Worm (Caenorhabditis elegans) whole organism, late embryonic: ENCODE results near the gene W08E12.7.

Experiments
- C08G9.2 ChIP-seq: sonication (generic microtip); optimal IDR thresholded peaks from 2 replicates; lab custom pipeline; 2016; ENCODE audit warnings: mild to moderate bottlenecking, missing genetic modification characterization, moderate library complexity, missing compliant biosample characterization
- T23F11.4 ChIP-seq: fragments of 200-800 bp; sonication (Bioruptor generic); optimal IDR thresholded peaks from 2 replicates; lab custom pipeline; 2018; ENCODE audit warnings: mild to moderate bottlenecking, missing genetic modification characterization, missing compliant biosample characterization
- Y22D7AL.16 ChIP-seq: sonication (generic microtip); optimal IDR thresholded peaks from 2 replicates; lab custom pipeline; 2016; ENCODE audit warnings: missing genetic modification characterization, missing compliant biosample characterization
- ahr-1 ChIP-seq: sonication (generic microtip); optimal IDR thresholded peaks from 2 replicates; lab custom pipeline; 2016; ENCODE audit warnings: missing genetic modification characterization, missing compliant biosample characterization
- ceh-14 ChIP-seq: sonication (generic microtip); optimal IDR thresholded peaks from 2 replicates; lab custom pipeline; 2016; ENCODE audit warnings: missing genotype, missing genetic modification characterization, missing compliant biosample characterization
- ceh-18 ChIP-seq: sonication (generic microtip); optimal IDR thresholded peaks from 2 replicates; lab custom pipeline; 2016; ENCODE audit warnings: missing genetic modification characterization, missing compliant biosample characterization
- ceh-2 ChIP-seq: sonication (generic microtip); optimal IDR thresholded peaks from 2 replicates; lab custom pipeline; 2016; ENCODE audit warnings: missing genotype, missing genetic modification characterization, missing compliant biosample characterization
- ceh-22 ChIP-seq: sonication (generic microtip); optimal IDR thresholded peaks from 2 replicates; lab custom pipeline; 2017; ENCODE audit warnings: missing biosample characterization, missing genetic modification characterization
- ceh-34 ChIP-seq: sonication (generic microtip); optimal IDR thresholded peaks from 2 replicates; lab custom pipeline; 2016; ENCODE audit warnings: mild to moderate bottlenecking, missing genetic modification characterization, missing compliant biosample characterization
- ceh-45 ChIP-seq: fragments of 200-800 bp; sonication (Bioruptor generic); IDR thresholded peaks from 2 replicates; pipeline ENCODE4 v1.3.6; 2022; ENCODE audit warnings: missing genetic modification reagents, missing genetic modification characterization, missing compliant biosample characterization
- dve-1 ChIP-seq: sonication (generic microtip); optimal IDR thresholded peaks from 2 replicates; lab custom pipeline; 2017; ENCODE audit warnings: antibody characterized with exemption, mild to moderate bottlenecking, missing genetic modification characterization, missing compliant biosample characterization
- elt-2 ChIP-seq: sonication (generic microtip); optimal IDR thresholded peaks from 2 replicates; lab custom pipeline; 2016; ENCODE audit warnings: missing genetic modification reagents, missing genetic modification characterization, missing compliant biosample characterization
- ets-4 ChIP-seq: sonication (generic microtip); optimal IDR thresholded peaks from 2 replicates; lab custom pipeline; 2016; ENCODE audit warnings: missing genetic modification characterization, missing compliant biosample characterization
- eyg-1 ChIP-seq: sonication (generic microtip); optimal IDR thresholded peaks from 2 replicates; lab custom pipeline; 2016; ENCODE audit warnings: missing genotype, missing genetic modification characterization, missing compliant biosample characterization
- fkh-10 ChIP-seq: fragments of 150-350 bp; optimal IDR thresholded peaks from 2 replicates; lab custom pipeline; 2014; ENCODE audit warnings: missing biosample characterization, missing genetic modification reagents, missing genetic modification characterization
- gmeb-2 ChIP-seq: sonication (generic microtip); optimal IDR thresholded peaks from 2 replicates; lab custom pipeline; 2016; ENCODE audit warnings: missing genetic modification characterization, inconsistent platforms, missing compliant biosample characterization
- hlh-13 ChIP-seq: fragments of 200-800 bp; sonication (Bioruptor generic); optimal IDR thresholded peaks from 2 replicates; lab custom pipeline; 2018; ENCODE audit warnings: mild to moderate bottlenecking, missing genetic modification characterization, missing compliant biosample characterization
- hlh-15 ChIP-seq: sonication (generic microtip); optimal IDR thresholded peaks from 2 replicates; lab custom pipeline; 2016; ENCODE audit warnings: missing genetic modification characterization, missing compliant biosample characterization
- hlh-30 ChIP-seq: sonication (generic microtip); optimal IDR thresholded peaks from 2 replicates; lab custom pipeline; 2017; ENCODE audit warnings: antibody characterized with exemption, missing genetic modification characterization, missing compliant biosample characterization; ENCODE audit not compliant: insufficient read depth
- hlh-6 ChIP-seq: sonication (generic microtip); optimal IDR thresholded peaks from 2 replicates; lab custom pipeline; 2016; ENCODE audit warnings: missing genotype, missing genetic modification characterization, missing compliant biosample characterization
- hlh-8 ChIP-seq: sonication (generic microtip); optimal IDR thresholded peaks from 2 replicates; lab custom pipeline; 2016; ENCODE audit warnings: missing genotype, missing genetic modification characterization, missing compliant biosample characterization
- lim-6 ChIP-seq: sonication (generic microtip); optimal IDR thresholded peaks from 2 replicates; lab custom pipeline; 2016; ENCODE audit warnings: missing genetic modification characterization, missing compliant biosample characterization
- mec-3 ChIP-seq: sonication (generic microtip); optimal IDR thresholded peaks from 2 replicates; lab custom pipeline; 2016; ENCODE audit warnings: borderline replicate concordance, missing genetic modification characterization, missing compliant biosample characterization
- npax-4 ChIP-seq: sonication (generic microtip); optimal IDR thresholded peaks from 2 replicates; lab custom pipeline; 2016; ENCODE audit warnings: missing genetic modification characterization, missing compliant biosample characterization
- pag-3 ChIP-seq: sonication (generic microtip); optimal IDR thresholded peaks from 2 replicates; lab custom pipeline; 2016; ENCODE audit warnings: missing compliant biosample characterization, missing genetic modification characterization, borderline replicate concordance
- pax-1 ChIP-seq: fragments of 150-350 bp; optimal IDR thresholded peaks from 2 replicates; lab custom pipeline; 2014; ENCODE audit warnings: missing biosample characterization, missing genetic modification characterization
- pha-2 ChIP-seq: sonication (generic microtip); optimal IDR thresholded peaks from 2 replicates; lab custom pipeline; 2017; ENCODE audit warnings: mild to moderate bottlenecking, missing genetic modification characterization, missing compliant biosample characterization
- pha-4 ChIP-seq: fragments of 150-350 bp; optimal IDR thresholded peaks from 2 replicates; lab custom pipeline; 2018; ENCODE audit warnings: missing biosample characterization, missing genetic modification reagents, missing genetic modification characterization
- pqm-1 ChIP-seq: sonication (generic microtip); optimal IDR thresholded peaks from 2 replicates; lab custom pipeline; 2016; ENCODE audit warnings: missing genetic modification characterization, missing compliant biosample characterization
- ref-2 ChIP-seq: sonication (generic microtip); optimal IDR thresholded peaks from 2 replicates; lab custom pipeline; 2016; ENCODE audit warnings: missing genetic modification characterization, missing compliant biosample characterization
- rnt-1 ChIP-seq: sonication (generic microtip); optimal IDR thresholded peaks from 2 replicates; lab custom pipeline; 2016; ENCODE audit warnings: missing genetic modification characterization, missing compliant biosample characterization
- tbx-7 ChIP-seq: sonication (generic microtip); optimal IDR thresholded peaks from 2 replicates; lab custom pipeline; 2016; ENCODE audit warnings: missing genotype, missing genetic modification characterization, missing compliant biosample characterization
- ttx-3 ChIP-seq: sonication (generic microtip); optimal IDR thresholded peaks from 2 replicates; lab custom pipeline; 2016; ENCODE audit warnings: missing genetic modification reagents, missing genetic modification characterization, missing compliant biosample characterization
- unc-55 ChIP-seq: sonication (generic microtip); optimal IDR thresholded peaks from 2 replicates; lab custom pipeline; 2017; ENCODE audit warnings: missing biosample characterization, missing genetic modification reagents, missing genetic modification characterization
- zip-5 ChIP-seq: sonication (generic microtip); optimal IDR thresholded peaks from 2 replicates; lab custom pipeline; 2016; ENCODE audit warnings: missing genetic modification characterization, missing compliant biosample characterization

The W08E12.7 gene

ce11 chrIV:3266841-3267240, 28.1 kb upstream of the W08E12.7 start:
- no peak for TF ChIP-seq hlh-30

- no peak for TF ChIP-seq unc-55 (GFP tag; lab: Kevin White, UChicago)
- TF ChIP-seq hlh-30 = no peak
Observed at ce11 chrIV:3267581-3267980, 27.4 kb upstream of the W08E12.7 start, which contains the start of gene clec-173. TSS of gene clec-173 (minus strand) at chrIV:3267681.

- TF ChIP-seq ceh-2 (tag; lab: Kevin White, UChicago) (no peak), pha-4 (no peak)
Observed at ce11 chrIV:3271342-3271741, 23.6 kb upstream of the W08E12.7 start.

ce11 chrIV:3273295-3273694, 21.6 kb upstream of the W08E12.7 start, which contains the start of gene T26C12.3:
TSS of gene T26C12.3 (minus strand) at chrIV:3273395.
- TF ChIP-seq unc-55 (GFP tag; lab: Kevin White, UChicago) (no peak), elt-2 (no peak), gmeb-2 (tag; lab: Kevin White, UChicago) (no peak), rnt-1 (tag; lab: Kevin White, UChicago) (no peak), pha-2 (tag; lab: Kevin White, UChicago) (no peak), hlh-8 (tag; lab: Kevin White, UChicago) (no peak), hlh-30 (no peak)

ce11 chrIV:3278822-3279221, 16.1 kb upstream of the W08E12.7 start:
- TF ChIP-seq unc-55 (GFP tag; lab: Kevin White, UChicago) (peak; percentile 62), lim-6 (tag; lab: Kevin White, UChicago) (no peak), pha-2 (tag; lab: Kevin White, UChicago) (no peak), ref-2 (tag; lab: Kevin White, UChicago) (peak; percentile 21), dve-1 (no peak), hlh-13 (no peak), ceh-14 (tag; lab: Kevin White, UChicago) (no peak), ceh-22 (no peak), pqm-1 (tag; lab: Kevin White, UChicago) (no peak)

ce11 chrIV:3289237-3289636, 5.7 kb upstream of the W08E12.7 start, which contains the start of gene gcy-23:
TSS of gene gcy-23 (minus strand) at chrIV:3289337.
- TF ChIP-seq ahr-1 (tag; lab: Kevin White, UChicago) (no peak), ceh-2 (tag; lab: Kevin White, UChicago) (no peak), mec-3 (no peak), rnt-1 (tag; lab: Kevin White, UChicago) (no peak), ttx-3 (tag; lab: Kevin White, UChicago) (no peak), zip-5 (tag; lab: Kevin White, UChicago) (no peak), ceh-18 (no peak), ceh-34 (tag; lab: Kevin White, UChicago) (no peak), Y22D7AL.16 (tag; lab: Kevin White, UChicago) (no peak), ceh-45 (GFP tag; lab: Robert Waterston, UW) (no peak), hlh-15 (tag; lab: Kevin White, UChicago) (no peak), fkh-10 (GFP tag; lab: Kevin White, UChicago) (no peak), hlh-6 (tag; lab: Kevin White, UChicago) (no peak), pag-3 (tag; lab: Kevin White, UChicago) (no peak)
- TF ChIP-seq, all 69 proteins: peak for 0

ce11 chrIV:3291977-3292561, 2.9 kb upstream of the W08E12.7 start, which contains the start of gene W08E12.8:
TSS of gene W08E12.8 (plus strand) at chrIV:3292371.
- no peak for TF ChIP-seq Y22D7AL.16 (tag; lab: Kevin White, UChicago)
- TF ChIP-seq eyg-1 = no peak
- TF ChIP-seq pax-1 (tag; lab: Kevin White, UChicago) = no peak
- TF ChIP-seq npax-4 = no peak
- TF ChIP-seq T23F11.4 (GFP tag; lab: Kevin White, UChicago) = no peak
- TF ChIP-seq ets-4 (tag; lab: Kevin White, UChicago) = no peak
- TF ChIP-seq elt-2 = no peak
- no peak for TF ChIP-seq pha-4
- no peak for TF ChIP-seq C08G9.2 (tag; lab: Kevin White, UChicago)
- TF ChIP-seq hlh-30 = no peak
- no peak for TF ChIP-seq ttx-3 (tag; lab: Kevin White, UChicago)
- no peak for TF ChIP-seq tbx-7 (tag; lab: Kevin White, UChicago)
